Fruit fly (Drosophila melanogaster) whole organism, pupa: ENCODE results near the gene Fum2.

ENCODE experiments used
- CG14655 ChIP-seq: fragments of 200-800 bp; sonication (Bioruptor generic); optimal IDR thresholded peaks from 3 replicates; lab custom pipeline; 2017; ENCODE audit warnings: mild to moderate bottlenecking, missing biosample characterization, missing genetic modification reagents, missing genetic modification characterization
- CG15710 ChIP-seq: fragments of 200-800 bp; sonication (Bioruptor generic); optimal IDR thresholded peaks from 2 replicates; lab custom pipeline; 2018; ENCODE audit warnings: missing biosample characterization, mild to moderate bottlenecking, missing genetic modification characterization, moderate library complexity
- CG32121 ChIP-seq: fragments of 200-800 bp; sonication (Bioruptor generic); IDR thresholded peaks from 2 replicates; pipeline ENCODE4 v1.3.6; 2022; ENCODE audit warnings: missing biosample characterization, missing genetic modification characterization
- CG34367 ChIP-seq: fragments of 200-800 bp; sonication (Bioruptor generic); optimal IDR thresholded peaks from 2 replicates; lab custom pipeline; 2018; ENCODE audit warnings: missing biosample characterization, mild to moderate bottlenecking, missing genetic modification characterization
- CG8159 ChIP-seq: fragments of 200-800 bp; sonication (Bioruptor generic); optimal IDR thresholded peaks from 3 replicates; lab custom pipeline; 2018; ENCODE audit warnings: missing biosample characterization, mild to moderate bottlenecking, missing genetic modification characterization, moderate library complexity
- CG8301 ChIP-seq: fragments of 200-800 bp; sonication (Bioruptor generic); optimal IDR thresholded peaks from 2 replicates; lab custom pipeline; 2018; ENCODE audit warnings: missing biosample characterization, mild to moderate bottlenecking, missing genetic modification characterization
- Ets98B ChIP-seq: fragments of 200-800 bp; sonication (Bioruptor generic); IDR thresholded peaks from 2 replicates; pipeline ENCODE4 v1.3.6; 2022; ENCODE audit warnings: missing biosample characterization, missing genetic modification characterization
- Pif1B ChIP-seq: fragments of 200-800 bp; sonication (Bioruptor generic); optimal IDR thresholded peaks from 3 replicates; lab custom pipeline; 2016; ENCODE audit warnings: missing biosample characterization, missing genetic modification characterization
- rn ChIP-seq: fragments of 200-800 bp; sonication (Bioruptor generic); IDR thresholded peaks from 2 replicates; pipeline ENCODE4 v1.3.6; 2022; ENCODE audit warnings: missing biosample characterization, missing genetic modification characterization

DNA sequence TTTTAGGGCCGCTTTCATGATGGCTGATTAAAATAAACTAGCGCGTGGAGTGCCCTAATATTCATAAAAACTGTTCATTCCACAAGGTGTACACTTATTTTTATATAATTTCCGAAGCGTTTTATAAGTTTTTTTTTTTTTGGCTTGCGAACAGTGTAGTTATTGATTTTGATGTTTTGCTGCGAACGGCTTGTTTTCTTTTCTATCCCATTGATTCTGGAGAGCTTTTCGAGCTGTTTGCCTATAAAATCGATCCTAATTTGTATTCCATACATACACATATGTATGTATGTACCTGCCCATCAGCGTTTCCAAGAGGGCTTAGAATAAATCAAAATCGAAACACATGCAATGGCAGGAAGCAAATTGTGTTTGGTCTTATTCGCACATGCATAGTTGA, 28.7 kb downstream of the Fum2 start:
- TF ChIP-seq CG8301, result no peak
- TF ChIP-seq Pif1B (GFP tag; lab: Kevin White, UChicago), result no peak
- no peak for TF ChIP-seq rn (GFP tag; lab: Robert Waterston, UW)
- TF ChIP-seq CG15710 (tag; lab: Kevin White, UChicago), result no peak
- TF ChIP-seq CG32121 (GFP tag; lab: Robert Waterston, UW), result no peak
- TF ChIP-seq CG34367 (tag; lab: Kevin White, UChicago), result no peak
- TF ChIP-seq CG14655, result no peak
- no peak for TF ChIP-seq CG8159 (tag; lab: Kevin White, UChicago)
- no peak for TF ChIP-seq Ets98B (GFP tag; lab: Robert Waterston, UW)
